Worm (Caenorhabditis elegans) whole organism, L1 larva: ENCODE data around the gene T28D9.4.
A peak's percentile ranks its signal among the peaks of the same experiment; 100 is the strongest.

Experiments
- C16A3.4 ChIP-seq: fragments of 150-350 bp; optimal IDR thresholded peaks from 2 replicates; lab custom pipeline; 2014; ENCODE audit warnings: missing biosample characterization, missing genetic modification characterization
- aly-2 ChIP-seq: fragments of 150-350 bp; optimal IDR thresholded peaks from 2 replicates; lab custom pipeline; 2014; ENCODE audit warnings: missing biosample characterization, missing genetic modification characterization
- ceh-63 ChIP-seq: fragments of 200-800 bp; sonication (Bioruptor generic); optimal IDR thresholded peaks from 2 replicates; lab custom pipeline; 2018; ENCODE audit warnings: mild to moderate bottlenecking, missing genetic modification characterization, missing compliant biosample characterization
- ceh-82 ChIP-seq, 3 experiments: fragments of 150-350 bp in 1 of 3; sonication (generic microtip) in 2 of 3; optimal IDR thresholded peaks; 2 replicates each; lab custom pipeline; 2014 to 2017; ENCODE audit warnings: missing biosample characterization in 3 of 3, missing genetic modification characterization in 3 of 3
- ces-1 ChIP-seq: fragments of 150-350 bp; optimal IDR thresholded peaks from 2 replicates; lab custom pipeline; 2014; ENCODE audit warnings: missing biosample characterization, missing genetic modification reagents, missing genetic modification characterization
- dsc-1 ChIP-seq: sonication (generic microtip); optimal IDR thresholded peaks from 2 replicates; lab custom pipeline; 2016; ENCODE audit warnings: mild to moderate bottlenecking, missing genetic modification characterization, missing compliant biosample characterization
- efl-1 ChIP-seq, 4 experiments: fragments of 150-350 bp; optimal IDR thresholded peaks in 3 of 4; peaks in 1 of 4; 1 replicate in 1 of 4; 2 replicates in 3 of 4; lab custom pipeline; 2014; ENCODE audit warnings: missing biosample characterization in 2 of 4, missing genetic modification characterization in 2 of 4, missing genetic modification reagents in 2 of 4
- efl-3 ChIP-seq: fragments of 200-800 bp; sonication (Bioruptor generic); optimal IDR thresholded peaks from 2 replicates; lab custom pipeline; 2018; ENCODE audit warnings: mild to moderate bottlenecking, missing genetic modification characterization, missing compliant biosample characterization
- egl-27 ChIP-seq, 2 experiments: fragments of 150-350 bp in 1 of 2; sonication (generic microtip); optimal IDR thresholded peaks; 3 replicates each; lab custom pipeline; 2017 to 2018; ENCODE audit warnings: missing biosample characterization in 2 of 2, missing genetic modification characterization in 2 of 2, missing genetic modification reagents in 2 of 2
- elt-2 ChIP-seq: sonication (generic microtip); optimal IDR thresholded peaks from 2 replicates; lab custom pipeline; 2016; ENCODE audit warnings: missing genetic modification characterization, mild to moderate bottlenecking, inconsistent platforms, missing compliant biosample characterization, missing genetic modification reagents
- elt-3 ChIP-seq, 6 experiments: fragments of 150-350 bp in 1 of 6; sonication (generic microtip); optimal IDR thresholded peaks; 2 replicates each; lab custom pipeline; 2017 to 2018; ENCODE audit warnings: missing biosample characterization in 6 of 6, missing genetic modification characterization in 6 of 6, inconsistent platforms in 1 of 6
- ets-5 ChIP-seq: fragments of 200-800 bp; sonication (Bioruptor generic); IDR thresholded peaks from 2 replicates; pipeline ENCODE4 v1.3.6; 2022; ENCODE audit warnings: missing genetic modification characterization, missing compliant biosample characterization
- fkh-10 ChIP-seq: sonication (generic microtip); optimal IDR thresholded peaks from 2 replicates; lab custom pipeline; 2017; ENCODE audit warnings: missing biosample characterization, missing genetic modification reagents, missing genetic modification characterization
- fkh-4 ChIP-seq: sonication (generic microtip); optimal IDR thresholded peaks from 2 replicates; lab custom pipeline; 2016; ENCODE audit warnings: missing compliant biosample characterization, missing genetic modification characterization, borderline replicate concordance
- grh-1 ChIP-seq: fragments of 200-800 bp; sonication (Bioruptor generic); IDR thresholded peaks from 2 replicates; pipeline ENCODE4 v1.3.6; 2022; ENCODE audit warnings: missing genetic modification reagents, missing genetic modification characterization, missing compliant biosample characterization
- hlh-4 ChIP-seq: sonication (generic microtip); optimal IDR thresholded peaks from 2 replicates; lab custom pipeline; 2016; ENCODE audit warnings: mild to moderate bottlenecking, missing genetic modification characterization, missing compliant biosample characterization
- lin-14 ChIP-seq: fragments of 200-800 bp; sonication (Bioruptor generic); optimal IDR thresholded peaks from 2 replicates; lab custom pipeline; 2018; ENCODE audit warnings: mild to moderate bottlenecking, missing genetic modification characterization, moderate library complexity, missing compliant biosample characterization
- lin-35 ChIP-seq, 2 experiments: fragments of 150-350 bp; optimal IDR thresholded peaks; 2 replicates each; lab custom pipeline; 2014; ENCODE audit warnings: missing biosample characterization in 2 of 2, missing genetic modification characterization in 2 of 2, missing genetic modification reagents in 2 of 2
- lin-39 ChIP-seq: fragments of 150-350 bp; optimal IDR thresholded peaks from 2 replicates; lab custom pipeline; 2014; ENCODE audit warnings: missing biosample characterization, missing genetic modification reagents, missing genetic modification characterization
- lsy-2 ChIP-seq, 2 experiments: fragments of 150-350 bp; optimal IDR thresholded peaks; 2 replicates each; lab custom pipeline; 2014; ENCODE audit warnings: missing biosample characterization in 2 of 2, missing genetic modification characterization in 2 of 2
- mab-9 ChIP-seq: fragments of 200-800 bp; sonication (Bioruptor generic); IDR thresholded peaks from 2 replicates; pipeline ENCODE4 v1.3.6; 2022; ENCODE audit warnings: missing genetic modification reagents, missing genetic modification characterization, missing compliant biosample characterization
- mdl-1 ChIP-seq, 2 experiments: fragments of 150-350 bp; optimal IDR thresholded peaks; 2 replicates each; lab custom pipeline; 2014 to 2017; ENCODE audit warnings: missing biosample characterization in 2 of 2, missing genetic modification characterization in 2 of 2, inconsistent platforms in 1 of 2
- nhr-11 ChIP-seq: fragments of 150-350 bp; optimal IDR thresholded peaks from 2 replicates; lab custom pipeline; 2014; ENCODE audit warnings: missing biosample characterization, missing genetic modification characterization
- nhr-12 ChIP-seq: sonication (generic microtip); optimal IDR thresholded peaks from 2 replicates; lab custom pipeline; 2017; ENCODE audit warnings: missing biosample characterization, missing genetic modification characterization
- nhr-19 ChIP-seq: fragments of 200-800 bp; sonication (Bioruptor generic); conservative IDR thresholded peaks from 2 replicates; pipeline ENCODE4 v1.3.6; 2022; ENCODE audit warnings: missing genetic modification characterization, missing compliant biosample characterization
- nhr-20 ChIP-seq: sonication (generic microtip); optimal IDR thresholded peaks from 2 replicates; lab custom pipeline; 2016; ENCODE audit warnings: mild to moderate bottlenecking, missing genetic modification characterization, missing compliant biosample characterization
- nhr-237 ChIP-seq: fragments of 150-350 bp; optimal IDR thresholded peaks from 2 replicates; lab custom pipeline; 2014; ENCODE audit warnings: missing biosample characterization, missing genetic modification characterization
- nhr-84 ChIP-seq: sonication (generic microtip); optimal IDR thresholded peaks from 2 replicates; lab custom pipeline; 2017; ENCODE audit warnings: missing biosample characterization, missing genetic modification characterization
- nhr-90 ChIP-seq: sonication (generic microtip); optimal IDR thresholded peaks from 2 replicates; lab custom pipeline; 2016; ENCODE audit warnings: mild to moderate bottlenecking, missing genetic modification characterization, missing compliant biosample characterization; ENCODE audit not compliant: poor library complexity
- pag-3 ChIP-seq: sonication (generic microtip); optimal IDR thresholded peaks from 2 replicates; lab custom pipeline; 2017; ENCODE audit warnings: missing genetic modification characterization, mild to moderate bottlenecking, missing compliant biosample characterization, antibody characterized with exemption, borderline replicate concordance; ENCODE audit not compliant: insufficient read depth
- snu-23 ChIP-seq: sonication (generic microtip); optimal IDR thresholded peaks from 2 replicates; lab custom pipeline; 2016; ENCODE audit warnings: missing genetic modification characterization, missing compliant biosample characterization
- sox-4 ChIP-seq: sonication (generic microtip); optimal IDR thresholded peaks from 2 replicates; lab custom pipeline; 2016; ENCODE audit warnings: missing genetic modification characterization, missing compliant biosample characterization
- sup-37 ChIP-seq: fragments of 200-800 bp; sonication (Bioruptor generic); optimal IDR thresholded peaks from 2 replicates; lab custom pipeline; 2018; ENCODE audit warnings: mild to moderate bottlenecking, missing genetic modification characterization, missing compliant biosample characterization
- swsn-7 ChIP-seq: sonication (generic microtip); optimal IDR thresholded peaks from 2 replicates; lab custom pipeline; 2016; ENCODE audit warnings: missing genetic modification characterization, missing compliant biosample characterization
- tbx-2 ChIP-seq: sonication (generic microtip); optimal IDR thresholded peaks from 2 replicates; lab custom pipeline; 2016; ENCODE audit warnings: missing genetic modification characterization, missing compliant biosample characterization
- unc-98 ChIP-seq: fragments of 200-800 bp; sonication (Bioruptor generic); IDR thresholded peaks from 2 replicates; pipeline ENCODE4 v1.3.6; 2022; ENCODE audit warnings: missing genetic modification characterization, missing compliant biosample characterization
- xbp-1 ChIP-seq: sonication (generic microtip); optimal IDR thresholded peaks from 2 replicates; lab custom pipeline; 2016; ENCODE audit warnings: missing genetic modification characterization, missing compliant biosample characterization
- zip-4 ChIP-seq: fragments of 200-800 bp; sonication (Bioruptor generic); optimal IDR thresholded peaks from 2 replicates; lab custom pipeline; 2018; ENCODE audit warnings: mild to moderate bottlenecking, missing genetic modification characterization, moderate library complexity, missing compliant biosample characterization

T28D9.4 gene

DNA sequence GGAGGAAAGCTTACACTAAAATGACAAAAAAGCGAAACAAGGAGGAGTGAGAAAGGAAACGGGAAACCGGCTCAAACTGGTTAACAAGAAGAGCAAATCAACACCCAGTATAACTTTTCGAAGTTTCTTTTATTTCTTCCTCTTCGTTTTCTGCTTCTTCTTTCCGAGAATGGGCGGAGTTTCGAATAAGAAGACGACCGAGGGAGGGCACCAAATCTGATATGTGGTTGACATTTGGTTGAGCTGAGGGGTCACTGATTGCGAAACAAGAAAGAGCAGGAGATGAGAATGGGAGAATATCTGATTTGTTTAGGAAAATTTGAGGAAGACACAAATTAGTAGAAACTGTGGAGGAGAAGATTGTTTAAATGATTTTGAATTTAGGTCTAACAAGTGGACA is 21.9 kb downstream of the T28D9.4 start:
- TF ChIP-seq fkh-4 (tag; lab: Kevin White, UChicago) (no peak), lin-14 (peak; percentile 59), nhr-90 (tag; lab: Kevin White, UChicago) (no peak), elt-2 (no peak), lin-39 (no peak), fkh-10 (GFP tag; lab: Kevin White, UChicago) (peak; percentile 44), ceh-82 (tag; optimal IDR thresholded peaks at IDR 0.05; lab: Kevin White, UChicago) (no peak), ceh-63 (GFP tag; lab: Kevin White, UChicago) (no peak), nhr-12 (tag; lab: Kevin White, UChicago) (no peak), nhr-84 (no peak), aly-2 (tag; lab: Kevin White, UChicago) (no peak), ets-5 (GFP tag; lab: Robert Waterston, UW) (no peak), mab-9 (GFP tag; lab: Robert Waterston, UW) (no peak)

DNA sequence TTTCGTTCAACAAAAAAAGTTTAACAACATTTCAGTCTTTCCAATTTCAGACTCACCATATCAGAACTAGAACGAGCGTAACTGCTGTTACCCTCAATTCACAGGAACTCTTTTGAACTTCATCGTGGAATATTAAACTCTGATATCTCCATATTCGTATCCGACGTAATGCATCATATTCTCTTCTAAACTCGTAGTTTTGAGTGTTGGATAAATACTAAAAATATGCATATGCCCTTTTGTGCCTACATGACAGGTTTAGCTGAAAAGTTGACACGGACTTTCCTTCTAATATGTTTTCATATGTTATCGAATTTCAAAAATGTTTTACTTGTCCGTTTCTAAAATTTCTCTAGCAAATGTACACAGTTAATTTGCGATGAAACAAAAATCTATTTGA is 22.3 kb downstream of the T28D9.4 start, which contains the start of gene twk-49:
Gene twk-49 (minus strand): TSS at position 101 of the 400 bp plus-strand sequence.
- no peak for TF ChIP-seq pag-3
- no peak for TF ChIP-seq zip-4
- TF ChIP-seq sox-4 (tag; lab: Kevin White, UChicago): no peak
- TF ChIP-seq nhr-19 (GFP tag; lab: Robert Waterston, UW): no peak
- no peak for TF ChIP-seq lin-35 (GFP tag; optimal IDR thresholded peaks at IDR 0.05; lab: Kevin White, UChicago)
- TF ChIP-seq lsy-2 (tag; optimal IDR thresholded peaks at IDR 0.05; lab: Kevin White, UChicago): no peak
- no peak for TF ChIP-seq tbx-2 (tag; lab: Kevin White, UChicago)
- TF ChIP-seq nhr-20: no peak
- TF ChIP-seq mdl-1 (tag; optimal IDR thresholded peaks at IDR 0.05; lab: Kevin White, UChicago): no peak
- no peak for TF ChIP-seq nhr-11
- TF ChIP-seq hlh-4 (tag; lab: Kevin White, UChicago): no peak
- TF ChIP-seq snu-23: no peak
- no peak for TF ChIP-seq dsc-1 (tag; lab: Kevin White, UChicago)

DNA sequence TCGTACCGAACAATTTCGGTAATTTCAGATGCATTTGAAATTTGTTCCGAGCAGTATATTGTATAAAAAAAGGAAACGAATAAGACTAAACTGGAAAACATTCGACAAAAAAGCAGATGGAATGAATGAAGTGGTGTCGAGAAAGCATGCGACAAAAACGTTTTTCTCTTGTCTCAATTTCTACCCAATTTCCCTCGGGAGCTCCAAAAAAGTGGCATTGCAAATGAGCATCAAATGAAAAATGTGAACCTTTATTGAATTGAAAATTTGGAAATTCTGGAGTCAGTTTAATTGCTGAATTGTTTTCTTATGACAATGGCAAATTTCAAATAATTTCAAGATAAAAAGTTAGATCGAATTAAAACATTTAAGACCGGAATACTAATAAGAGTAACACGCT is 23.4 kb downstream of the T28D9.4 start, which contains the start of gene R05G9.5:
Gene R05G9.5 (minus strand): TSS at position 101 of the 400 bp plus-strand sequence.
- TF ChIP-seq C16A3.4 (tag; lab: Kevin White, UChicago) (no peak), unc-98 (GFP tag; lab: Robert Waterston, UW) (no peak), hlh-4 (tag; lab: Kevin White, UChicago) (no peak), aly-2 (tag; lab: Kevin White, UChicago) (no peak), lin-14 (peak; percentile 12)

DNA sequence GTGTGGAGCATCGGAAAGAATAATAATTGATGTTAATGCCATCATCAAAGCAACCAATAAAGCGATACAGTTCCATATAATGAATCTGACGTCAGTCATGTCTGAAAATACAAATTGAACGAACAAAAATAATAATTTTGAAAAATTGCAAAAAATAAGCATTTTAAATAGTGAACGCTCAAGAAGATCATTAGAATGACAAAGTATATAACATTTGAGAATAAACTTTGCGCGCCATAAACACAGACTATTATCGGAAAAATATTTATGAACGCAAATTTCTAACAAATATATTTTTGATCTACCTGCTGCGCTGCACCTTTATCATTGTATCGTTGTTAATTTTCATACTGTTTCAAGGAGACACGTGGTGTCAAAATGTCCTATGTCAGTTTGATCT is 24.7 kb downstream of the T28D9.4 start, which contains the start of gene R05G9.3:
Gene R05G9.3 (minus strand): TSS at position 101 of the 400 bp plus-strand sequence.
- no peak for TF ChIP-seq egl-27 (tag; optimal IDR thresholded peaks at IDR 0.05; lab: Kevin White, UChicago)
- no peak for TF ChIP-seq swsn-7 (tag; lab: Kevin White, UChicago)
- TF ChIP-seq lin-39: no peak
- no peak for TF ChIP-seq grh-1 (GFP tag; lab: Robert Waterston, UW)
- TF ChIP-seq lin-14: no peak
- TF ChIP-seq xbp-1: no peak
- no peak for TF ChIP-seq elt-3 (tag; optimal IDR thresholded peaks at IDR 0.05; lab: Kevin White, UChicago)
- no peak for TF ChIP-seq zip-4
- TF ChIP-seq nhr-12 (tag; lab: Kevin White, UChicago): no peak
- no peak for TF ChIP-seq ceh-63 (GFP tag; lab: Kevin White, UChicago)

DNA sequence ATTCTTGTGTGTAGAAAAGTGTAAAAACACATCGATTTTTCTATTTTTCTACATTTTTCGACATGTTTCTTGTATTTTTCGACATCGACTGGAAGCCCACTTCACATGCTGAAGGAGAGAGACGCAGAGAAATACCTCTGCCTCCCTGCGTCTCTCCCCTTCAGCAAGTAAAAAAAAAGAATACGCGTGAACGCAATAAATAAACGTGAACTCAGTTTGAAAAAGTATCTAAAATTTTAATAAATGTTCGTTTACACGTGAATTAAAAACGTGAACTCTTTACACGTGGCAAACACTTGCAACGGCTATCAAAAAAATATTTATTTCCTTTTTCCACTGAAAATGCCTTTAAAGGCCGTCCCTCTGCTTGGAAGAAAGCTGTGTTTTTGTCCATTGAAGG is 26.1 kb downstream of the T28D9.4 start, which contains the start of gene R05G9.1:
Gene R05G9.1 (plus strand): TSS at position 343 of the 400 bp plus-strand sequence.
- TF ChIP-seq grh-1 (GFP tag; lab: Robert Waterston, UW) (no peak), sup-37 (no peak), nhr-19 (GFP tag; lab: Robert Waterston, UW) (no peak), efl-1 (optimal IDR thresholded peaks at IDR 0.05; lab: Kevin White, UChicago) (peak; percentile 19 to 35), efl-1 (GFP tag; optimal IDR thresholded peaks at IDR 0.05 in 1 of 2; lab: Kevin White, UChicago) (peak; percentile 1 to 90), lin-39 (no peak), nhr-237 (tag; lab: Kevin White, UChicago) (no peak), ces-1 (GFP tag; lab: Kevin White, UChicago) (no peak), hlh-4 (tag; lab: Kevin White, UChicago) (no peak), efl-3 (GFP tag; lab: Kevin White, UChicago) (no peak), nhr-90 (tag; lab: Kevin White, UChicago) (no peak), nhr-12 (tag; lab: Kevin White, UChicago) (no peak), lin-14 (peak; percentile 43)
